Worm (Caenorhabditis elegans): ENCODE results near the gene T01C3.3.
A peak's percentile ranks its signal among the peaks of the same experiment; 100 is the strongest.

The T01C3.3 gene

ce11 chrV:14990843-14991242 is 1.6 kb downstream of the T01C3.3 start, which contains the start of the genes cdt-2 and T01C3.2:
TSS of gene cdt-2 (minus strand) at chrV:14991126.
TSS of gene T01C3.2 (plus strand) at chrV:14991168.
- TF ChIP-seq nhr-77 (tag; optimal IDR thresholded peaks at IDR 0.05) (no peak), nhr-41 (GFP tag; IDR thresholded peaks at IDR 0.05) (no peak), F26F4.8 (GFP tag; conservative IDR thresholded peaks at IDR 0.05) (no peak), lin-38 (GFP tag; IDR thresholded peaks at IDR 0.05) (peak; percentile 48), Y48G9A.11 (GFP tag; IDR thresholded peaks at IDR 0.05) (peak; percentile 93), nhr-28 (tag; optimal IDR thresholded peaks at IDR 0.05) (no peak), dpl-1 (GFP tag; optimal IDR thresholded peaks at IDR 0.05) (peak; percentile 83), ceh-62 (tag; optimal IDR thresholded peaks at IDR 0.05) (no peak), aly-2 (tag; optimal IDR thresholded peaks at IDR 0.05) (no peak), rbr-2 (tag; optimal IDR thresholded peaks at IDR 0.05) (no peak), lsy-2 (tag; optimal IDR thresholded peaks at IDR 0.05) (peak in 1 of 2 experiments; percentile 58), daf-12 (tag; optimal IDR thresholded peaks at IDR 0.05) (no peak), mes-2 (tag; optimal IDR thresholded peaks at IDR 0.05; ENCODE audit: poor library complexity, severe bottlenecking) (peak; percentile 51), ces-1 (GFP tag; optimal IDR thresholded peaks at IDR 0.05) (no peak), T20F7.1 (GFP tag; optimal IDR thresholded peaks at IDR 0.05) (peak; percentile 95), dve-1 (tag; optimal IDR thresholded peaks at IDR 0.05; ENCODE audit: insufficient read depth) (peak; percentile 31), daf-16 (GFP tag; optimal IDR thresholded peaks at IDR 0.05) (no peak), daf-16 (tag; optimal IDR thresholded peaks at IDR 0.05) (peak; percentile 32), R02D3.7 (tag; optimal IDR thresholded peaks at IDR 0.05) (peak; percentile 70)

- no peak for TF ChIP-seq nhr-6 (tag; optimal IDR thresholded peaks at IDR 0.05)
- no peak for TF ChIP-seq mes-2 (tag; optimal IDR thresholded peaks at IDR 0.05; ENCODE audit: poor library complexity, severe bottlenecking)
- TF ChIP-seq unc-62 (GFP tag; optimal IDR thresholded peaks at IDR 0.05 in 1 of 2), result peak in 1 of 2 experiments; percentile 26
- no peak for TF ChIP-seq unc-62 (tag; optimal IDR thresholded peaks at IDR 0.05)
- no peak for TF ChIP-seq spr-1 (tag; optimal IDR thresholded peaks at IDR 0.05)
- no peak for TF ChIP-seq ZK337.2 (GFP tag; IDR thresholded peaks at IDR 0.05)
Observed at ce11 chrV:14984593-14984992, 7.9 kb downstream of the T01C3.3 start, which contains the start of gene F02D8.4. TSS of gene F02D8.4 (plus strand) at chrV:14984893.

DNA sequence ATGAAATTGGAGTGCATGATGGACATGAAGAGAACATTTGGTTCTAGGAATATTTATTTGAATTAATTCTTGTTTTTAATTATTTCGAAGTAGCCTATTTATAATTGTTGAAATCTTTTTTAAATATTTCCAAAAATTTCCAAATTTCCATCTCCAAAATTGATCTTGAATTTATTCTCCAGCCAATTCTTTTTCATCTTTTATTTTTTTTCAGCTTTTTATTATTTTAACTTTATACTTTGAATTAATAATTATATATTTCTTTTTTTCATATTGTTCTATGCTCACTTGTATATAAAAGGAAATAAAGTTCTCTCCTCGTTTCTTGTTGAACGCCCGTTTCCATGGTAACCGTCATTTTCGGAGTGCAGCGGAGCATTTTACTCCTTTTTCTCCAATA is 12.5 kb downstream of the T01C3.3 start, which contains the start of gene xbx-1:
xbx-1 (plus strand) TSS at position 301 of the 400 bp plus-strand sequence.
- TF ChIP-seq tag-97 (GFP tag; IDR thresholded peaks at IDR 0.05), result no peak
- no peak for TF ChIP-seq lin-38 (GFP tag; IDR thresholded peaks at IDR 0.05)
- no peak for TF ChIP-seq nhr-28 (tag; optimal IDR thresholded peaks at IDR 0.05)
- no peak for TF ChIP-seq gei-8 (GFP tag; optimal IDR thresholded peaks at IDR 0.05)
- TF ChIP-seq ceh-20 (GFP tag; IDR thresholded peaks at IDR 0.05), result no peak
- no peak for TF ChIP-seq lim-7 (GFP tag; IDR thresholded peaks at IDR 0.05)

- TF ChIP-seq madf-5 (GFP tag; IDR thresholded peaks at IDR 0.05) (no peak), nhr-42 (GFP tag; IDR thresholded peaks at IDR 0.05) (no peak), rbr-2 (tag; optimal IDR thresholded peaks at IDR 0.05) (no peak)
Observed at ce11 chrV:14978205-14978751, 14.2 kb downstream of the T01C3.3 start, which contains the start of the genes grd-12 and F02D8.1. TSS of gene grd-12 (plus strand) at chrV:14978505. TSS of gene F02D8.1 (minus strand) at chrV:14978701.

ce11 chrV:14971136-14971535 is 21.3 kb downstream of the T01C3.3 start, which contains the start of gene nlp-59:
TSS of gene nlp-59 (plus strand) at chrV:14971436.
- no peak for TF ChIP-seq ceh-32 (tag; optimal IDR thresholded peaks at IDR 0.05; ENCODE audit: poor library complexity)
- TF ChIP-seq snpc-1.2 (GFP tag; IDR thresholded peaks at IDR 0.05), result no peak
- TF ChIP-seq mes-2 (tag; optimal IDR thresholded peaks at IDR 0.05; ENCODE audit: poor library complexity, severe bottlenecking), result no peak
- no peak for TF ChIP-seq madf-5 (GFP tag; IDR thresholded peaks at IDR 0.05)
- TF ChIP-seq saeg-2 (GFP tag; IDR thresholded peaks at IDR 0.05), result no peak
- no peak for TF ChIP-seq nhr-102 (tag; optimal IDR thresholded peaks at IDR 0.05)
- no peak for TF ChIP-seq lin-1 (GFP tag; IDR thresholded peaks at IDR 0.05)
- no peak for TF ChIP-seq lin-38 (GFP tag; IDR thresholded peaks at IDR 0.05)
- no peak for TF ChIP-seq nhr-25 (tag; optimal IDR thresholded peaks at IDR 0.05; ENCODE audit: borderline replicate concordance, insufficient read depth)
- no peak for TF ChIP-seq ceh-20 (GFP tag; IDR thresholded peaks at IDR 0.05)
- TF ChIP-seq aly-2 (tag; optimal IDR thresholded peaks at IDR 0.05), result no peak
- TF ChIP-seq nhr-41 (GFP tag; IDR thresholded peaks at IDR 0.05), result no peak
- no peak for TF ChIP-seq vab-7 (GFP tag; IDR thresholded peaks at IDR 0.05)
- TF ChIP-seq mep-1 (tag; optimal IDR thresholded peaks at IDR 0.05), result no peak
- no peak for TF ChIP-seq Y75B8A.6 (GFP tag; IDR thresholded peaks at IDR 0.05)
- TF ChIP-seq skn-1 (tag; optimal IDR thresholded peaks at IDR 0.05), result no peak
